Worm (Caenorhabditis elegans) whole organism, midembryonic: ENCODE measurements around the gene Y19D2B.2.

ENCODE experiments used
- med-1 ChIP-seq: sonication (generic microtip); optimal IDR thresholded peaks from 2 replicates; lab custom pipeline; 2017; ENCODE audit warnings: missing genetic modification characterization, mild to moderate bottlenecking, missing compliant biosample characterization, antibody characterized with exemption, missing genetic modification reagents; ENCODE audit not compliant: insufficient read depth
- tab-1 ChIP-seq: fragments of 200-800 bp; sonication (Bioruptor generic); IDR thresholded peaks from 2 replicates; pipeline ENCODE4 v1.3.6; 2022; ENCODE audit warnings: missing genetic modification characterization, missing compliant biosample characterization
- ztf-29 ChIP-seq: fragments of 200-800 bp; sonication (Bioruptor generic); IDR thresholded peaks from 2 replicates; pipeline ENCODE4 v1.3.6; 2022; ENCODE audit warnings: missing genetic modification reagents, missing genetic modification characterization, missing compliant biosample characterization

- TF ChIP-seq ztf-29, result no peak
- TF ChIP-seq tab-1, result no peak
- no peak for TF ChIP-seq med-1 (GFP tag; lab: Kevin White, UChicago)
These were observed 9.7 kb upstream of the Y19D2B.2 start, which contains the start of gene F44F4.15 for ce11 chrII:10914366-10914765.
